Fruit fly (Drosophila melanogaster) whole organism: ENCODE measurements around the gene CG45012.

Experiments
- CG8478 ChIP-seq: fragments of >200 bp; optimal IDR thresholded peaks from 2 replicates; lab custom pipeline; 2018; ENCODE audit warnings: inconsistent platforms
- Dll ChIP-seq: fragments of >200 bp; optimal IDR thresholded peaks from 2 replicates; lab custom pipeline; 2017
- EcR ChIP-seq, 2 experiments: fragments of >200 bp; optimal IDR thresholded peaks; 2 replicates each; lab custom pipeline; 2017; ENCODE audit warnings: missing biosample characterization in 2 of 2, missing genetic modification characterization in 2 of 2, missing genetic modification reagents in 2 of 2
- pan ChIP-seq: fragments of >200 bp; optimal IDR thresholded peaks from 2 replicates; lab custom pipeline; 2017
- psq ChIP-seq: fragments of >200 bp; optimal IDR thresholded peaks from 2 replicates; lab custom pipeline; 2017
- usp ChIP-seq: fragments of >200 bp; optimal IDR thresholded peaks from 2 replicates; lab custom pipeline; 2017; ENCODE audit warnings: missing biosample characterization, missing genetic modification characterization, mixed read lengths

DNA sequence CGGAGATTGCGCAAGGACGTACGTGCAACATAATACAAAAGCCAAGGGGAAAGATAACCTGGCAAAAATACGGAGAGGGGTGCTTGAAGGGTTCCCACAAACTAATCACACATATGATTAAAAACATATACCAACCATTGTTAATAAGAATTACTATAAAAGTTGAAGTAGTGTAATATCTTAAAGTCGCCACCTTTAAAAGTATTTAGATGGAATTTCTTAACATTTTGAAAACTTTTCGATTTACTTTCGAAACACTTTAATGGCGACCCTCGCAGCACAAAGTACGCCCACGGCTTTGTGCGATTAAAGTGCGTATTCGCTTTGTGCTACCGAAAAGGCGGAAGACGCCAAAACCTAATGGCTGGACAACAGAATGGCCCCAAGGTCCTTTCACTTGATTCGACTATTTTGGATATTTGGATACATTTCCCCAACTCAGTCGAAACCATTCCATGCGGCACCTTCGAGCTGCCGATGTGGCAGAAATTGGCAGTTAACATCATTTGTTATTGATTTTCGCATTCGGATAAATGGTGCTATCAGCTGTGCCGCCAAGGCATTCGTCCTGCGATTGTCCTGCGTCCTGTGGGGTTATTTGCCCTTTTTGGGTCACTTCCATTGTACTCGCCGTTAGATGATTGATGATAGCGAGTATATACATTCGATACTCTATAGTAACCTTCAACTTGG is 10.8 kb upstream of the CG45012 start:
- TF ChIP-seq pan (lab: Kevin White, UChicago) (no peak), CG8478 (no peak), EcR (GFP tag; optimal IDR thresholded peaks at IDR 0.05; lab: Kevin White, UChicago) (no peak), usp (GFP tag; lab: Kevin White, UChicago) (no peak), psq (lab: Kevin White, UChicago) (no peak), Dll (lab: Kevin White, UChicago) (no peak)
